Worm (Caenorhabditis elegans) whole organism, midembryonic: ENCODE measurements around the gene gbf-1.
"Not testable (repeated sequence)": the region's sequence is repeated elsewhere in the genome, so short reads cannot be mapped to it uniquely, and the experiment has no call there.

Experiments
- T22C8.4 ChIP-seq: fragments of 200-800 bp; sonication (Bioruptor generic); IDR thresholded peaks from 2 replicates; pipeline ENCODE4 v1.3.6; 2022; ENCODE audit warnings: missing genetic modification characterization, missing compliant biosample characterization
- cog-1 ChIP-seq: sonication (generic microtip); optimal IDR thresholded peaks from 2 replicates; lab custom pipeline; 2016; ENCODE audit warnings: missing genetic modification characterization, missing compliant biosample characterization
- flt-1 ChIP-seq: fragments of 200-800 bp; sonication (Bioruptor generic); IDR thresholded peaks from 2 replicates; pipeline ENCODE4 v1.3.6; 2022; ENCODE audit warnings: missing genetic modification characterization, missing compliant biosample characterization
- klf-2 ChIP-seq: fragments of 200-800 bp; sonication (Bioruptor generic); conservative IDR thresholded peaks from 2 replicates; pipeline ENCODE4 v1.3.6; 2022; ENCODE audit warnings: missing genetic modification reagents, missing genetic modification characterization, missing compliant biosample characterization
- med-1 ChIP-seq: sonication (generic microtip); optimal IDR thresholded peaks from 2 replicates; lab custom pipeline; 2017; ENCODE audit warnings: missing genetic modification characterization, mild to moderate bottlenecking, missing compliant biosample characterization, antibody characterized with exemption, missing genetic modification reagents; ENCODE audit not compliant: insufficient read depth
- ref-1 ChIP-seq: fragments of 200-800 bp; sonication (Bioruptor generic); conservative IDR thresholded peaks from 2 replicates; pipeline ENCODE4 v1.3.6; 2022; ENCODE audit warnings: missing genetic modification reagents, missing genetic modification characterization, missing compliant biosample characterization
- tab-1 ChIP-seq: fragments of 200-800 bp; sonication (Bioruptor generic); IDR thresholded peaks from 2 replicates; pipeline ENCODE4 v1.3.6; 2022; ENCODE audit warnings: missing genetic modification characterization, missing compliant biosample characterization
- ztf-23 ChIP-seq: fragments of 200-800 bp; sonication (Bioruptor generic); IDR thresholded peaks from 2 replicates; pipeline ENCODE4 v1.3.6; 2022; ENCODE audit warnings: missing genetic modification reagents, missing genetic modification characterization, missing compliant biosample characterization
- ztf-29 ChIP-seq: fragments of 200-800 bp; sonication (Bioruptor generic); IDR thresholded peaks from 2 replicates; pipeline ENCODE4 v1.3.6; 2022; ENCODE audit warnings: missing genetic modification reagents, missing genetic modification characterization, missing compliant biosample characterization

gbf-1 gene

DNA sequence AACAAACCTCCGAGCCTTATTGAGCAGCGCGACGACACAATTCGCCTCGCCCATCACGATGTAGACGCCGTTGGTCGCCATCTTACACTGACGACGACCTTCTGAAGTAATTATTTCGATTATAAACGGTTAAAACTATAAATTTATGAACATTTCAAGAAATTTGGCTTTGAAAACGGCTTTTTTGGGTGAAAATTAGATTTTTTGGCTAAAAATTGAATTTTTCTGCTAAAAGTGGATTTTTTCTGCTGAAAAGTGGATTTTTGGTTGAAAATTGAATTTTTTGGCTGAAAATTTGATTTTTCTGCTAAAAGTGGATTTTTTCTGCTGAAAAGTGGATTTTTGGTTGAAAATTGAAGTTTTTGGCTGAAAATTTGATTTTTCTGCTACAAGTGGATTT, at the start of gene gbf-1:
TSS of gene gbf-1 (minus strand) at position 101 of the 400 bp plus-strand sequence.
- TF ChIP-seq tab-1 (GFP tag; lab: Robert Waterston, UW); med-1 (GFP tag; lab: Kevin White, UChicago); ref-1 (GFP tag; lab: Robert Waterston, UW): not testable (repeated sequence)

DNA sequence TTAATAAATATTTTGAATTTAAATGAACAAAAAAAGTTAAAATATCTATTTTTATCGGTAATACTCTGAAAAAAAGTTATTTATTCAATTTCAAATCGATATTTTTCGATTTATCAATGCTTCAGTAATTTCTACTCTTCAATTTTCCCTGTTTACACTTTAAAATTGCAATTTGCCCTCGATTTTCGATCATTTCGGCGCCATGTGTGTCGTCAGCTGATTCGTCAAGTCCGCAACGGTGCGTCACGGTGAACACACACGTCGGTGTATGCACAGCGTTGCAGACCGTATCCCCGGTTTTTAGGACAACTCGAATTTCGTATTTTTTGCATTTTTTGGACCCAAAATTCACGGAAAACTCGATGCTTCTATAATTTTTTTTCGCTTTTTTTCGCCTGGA, 49.8 kb upstream of the gbf-1 start, which contains the start of gene C18D11.3:
TSS of gene C18D11.3 (plus strand) at position 189 of the 400 bp plus-strand sequence.
- TF ChIP-seq tab-1 (GFP tag; lab: Robert Waterston, UW), result no peak
- TF ChIP-seq ztf-29 (GFP tag; lab: Robert Waterston, UW), result no peak
- TF ChIP-seq ztf-23 (GFP tag; lab: Robert Waterston, UW), result peak; percentile 66; the same call in 1 of the 2 replicates
- TF ChIP-seq T22C8.4, result no peak
- TF ChIP-seq flt-1, result 0 out of 2 replicates have a peak, but pooled peaks have one; percentile 35
- no peak for TF ChIP-seq klf-2
- TF ChIP-seq med-1 (GFP tag; lab: Kevin White, UChicago), result no peak
- no peak for TF ChIP-seq ref-1 (GFP tag; lab: Robert Waterston, UW)
- TF ChIP-seq cog-1 (tag; lab: Kevin White, UChicago), result no peak

DNA sequence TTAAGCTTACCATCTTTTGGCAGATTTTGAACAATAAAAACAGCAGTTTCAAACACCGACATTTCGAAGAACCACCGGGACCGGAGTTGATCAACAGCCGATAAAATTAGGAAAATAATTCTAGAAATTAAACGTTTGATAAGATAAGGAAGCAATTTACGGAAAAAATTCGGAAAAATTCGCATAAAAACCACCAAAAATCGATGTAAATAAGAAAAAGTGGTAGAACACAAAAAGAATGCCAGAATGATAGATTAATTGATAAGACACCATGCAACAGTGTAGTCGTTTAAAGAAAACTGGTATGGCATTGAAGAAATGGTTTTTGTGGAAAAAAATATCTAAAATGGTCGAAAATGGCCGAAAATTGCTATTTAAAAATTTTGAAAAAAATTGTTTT, 48.9 kb upstream of the gbf-1 start, which contains the start of gene maa-1:
TSS of gene maa-1 (minus strand) at position 120 of the 400 bp plus-strand sequence.
- TF ChIP-seq T22C8.4 (no peak), flt-1 (no peak), ztf-23 (GFP tag; lab: Robert Waterston, UW) (no peak), klf-2 (no peak), cog-1 (tag; lab: Kevin White, UChicago) (no peak), tab-1 (GFP tag; lab: Robert Waterston, UW) (no peak), ztf-29 (GFP tag; lab: Robert Waterston, UW) (no peak), med-1 (GFP tag; lab: Kevin White, UChicago) (no peak), ref-1 (GFP tag; lab: Robert Waterston, UW) (no peak)

DNA sequence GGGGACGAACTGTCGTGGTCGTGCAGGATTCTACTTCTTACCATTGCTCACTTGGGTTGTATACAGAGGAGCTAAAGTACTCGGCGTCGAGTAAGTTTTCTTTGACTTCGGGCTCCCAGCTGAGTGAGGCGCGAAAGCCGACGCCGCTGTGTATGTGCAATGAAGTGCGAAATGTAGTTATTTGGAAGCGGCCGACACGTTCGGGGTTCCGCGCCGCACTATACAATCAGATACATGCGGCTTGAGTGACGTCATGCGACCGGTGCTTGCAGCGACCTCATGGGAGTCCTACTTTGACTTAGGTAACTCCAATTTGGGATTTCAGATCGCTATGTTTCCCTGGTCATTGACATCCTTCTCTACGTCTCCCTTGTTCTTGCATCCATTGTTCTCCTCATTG, 44.4 kb upstream of the gbf-1 start:
- TF ChIP-seq klf-2 (no peak), ztf-29 (GFP tag; lab: Robert Waterston, UW) (no peak)

DNA sequence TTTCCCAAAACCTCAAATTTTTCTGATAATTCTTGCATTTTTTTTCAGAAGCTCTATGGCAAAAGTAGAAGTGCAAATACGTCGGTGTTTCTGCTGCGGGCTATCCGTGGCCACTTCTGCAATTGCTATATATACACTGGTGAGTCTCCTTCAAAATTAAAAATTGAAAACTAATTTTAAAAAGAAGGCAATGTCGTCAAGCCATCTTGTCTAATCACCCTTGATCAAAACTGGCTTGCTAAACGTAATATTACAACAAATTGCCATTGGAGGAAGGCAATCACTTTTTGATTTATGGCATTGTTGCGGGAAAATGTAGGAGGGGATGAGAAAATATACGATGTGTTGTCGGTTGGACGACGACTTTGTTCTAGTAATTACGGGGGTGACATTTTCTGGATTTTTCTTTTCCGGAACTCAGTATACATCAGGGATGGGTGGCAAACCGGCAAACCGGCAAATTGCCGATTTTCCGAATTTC, 43.1 kb upstream of the gbf-1 start, which contains the start of gene C18D11.1:
TSS of gene C18D11.1 (plus strand) at position 51 of the 481 bp plus-strand sequence.
- no peak for TF ChIP-seq tab-1 (GFP tag; lab: Robert Waterston, UW)
- no peak for TF ChIP-seq med-1 (GFP tag; lab: Kevin White, UChicago)
- TF ChIP-seq T22C8.4, result no peak
- no peak for TF ChIP-seq flt-1
- no peak for TF ChIP-seq ref-1 (GFP tag; lab: Robert Waterston, UW)
- no peak for TF ChIP-seq klf-2
- no peak for TF ChIP-seq ztf-23 (GFP tag; lab: Robert Waterston, UW)
- no peak for TF ChIP-seq ztf-29 (GFP tag; lab: Robert Waterston, UW)
- TF ChIP-seq cog-1 (tag; lab: Kevin White, UChicago), result no peak

DNA sequence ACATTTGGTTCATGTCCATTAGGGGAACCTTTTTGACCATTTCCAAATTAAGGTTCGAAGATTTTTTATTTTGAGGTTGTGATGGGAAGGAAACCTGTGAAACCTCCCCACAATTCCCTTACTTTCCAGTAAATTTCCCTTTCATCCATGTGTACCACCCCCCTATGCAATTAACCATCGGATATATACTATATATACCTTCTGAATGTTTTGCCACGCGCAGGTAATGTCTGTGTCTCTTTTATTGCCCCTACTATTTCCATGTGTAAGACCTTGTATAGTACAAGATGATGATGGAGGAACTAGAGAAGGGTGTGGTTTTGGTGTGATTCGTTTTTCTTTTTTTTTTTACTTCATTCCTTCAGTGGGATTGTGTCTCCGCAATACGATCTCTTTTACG, 41.2 kb upstream of the gbf-1 start:
- TF ChIP-seq ref-1 (GFP tag; lab: Robert Waterston, UW), result no peak

DNA sequence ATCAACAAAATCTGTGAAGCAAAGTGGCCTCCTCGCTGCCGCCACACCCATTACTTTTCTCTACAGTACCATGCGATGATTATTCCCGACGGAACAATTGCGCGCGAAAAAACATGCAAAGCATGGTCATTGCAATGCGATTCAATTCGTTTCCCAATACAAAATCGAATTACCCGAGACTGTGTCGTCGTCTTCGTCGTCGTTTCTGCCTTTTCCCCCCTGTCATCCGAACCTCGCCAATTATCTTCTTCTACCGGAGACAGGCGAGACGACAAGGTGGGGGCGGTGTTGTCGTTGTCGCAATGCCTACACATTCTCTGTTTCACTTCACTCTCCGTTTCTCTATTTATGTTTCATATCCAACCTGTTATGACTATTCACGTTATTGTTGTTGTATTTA, 38.4 kb upstream of the gbf-1 start:
- no peak for TF ChIP-seq med-1 (GFP tag; lab: Kevin White, UChicago)
- no peak for TF ChIP-seq flt-1
- no peak for TF ChIP-seq cog-1 (tag; lab: Kevin White, UChicago)

DNA sequence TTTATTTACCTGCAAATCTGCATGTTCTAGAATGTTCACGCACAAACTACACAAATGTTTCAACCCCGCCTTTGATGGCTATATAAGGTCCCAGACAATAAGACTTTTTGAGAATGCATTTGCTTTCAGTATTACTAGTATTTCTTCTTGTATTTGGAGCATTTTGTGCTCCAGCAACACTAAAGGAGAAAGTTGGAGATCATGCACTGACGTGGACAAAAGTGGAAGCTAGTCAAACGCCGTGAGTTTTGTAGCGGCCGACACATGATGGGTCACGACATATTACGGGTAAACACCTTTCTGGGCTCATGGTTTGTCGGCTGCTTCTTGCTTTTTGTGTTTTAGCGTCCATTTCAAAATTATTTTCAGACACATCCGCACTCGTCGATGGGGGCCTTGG, 37.0 kb upstream of the gbf-1 start, which contains the start of gene C18D11.6:
TSS of gene C18D11.6 (plus strand) at position 110 of the 400 bp plus-strand sequence.
- TF ChIP-seq cog-1 (tag; lab: Kevin White, UChicago), result no peak
- TF ChIP-seq med-1 (GFP tag; lab: Kevin White, UChicago), result no peak
- TF ChIP-seq tab-1 (GFP tag; lab: Robert Waterston, UW), result no peak

DNA sequence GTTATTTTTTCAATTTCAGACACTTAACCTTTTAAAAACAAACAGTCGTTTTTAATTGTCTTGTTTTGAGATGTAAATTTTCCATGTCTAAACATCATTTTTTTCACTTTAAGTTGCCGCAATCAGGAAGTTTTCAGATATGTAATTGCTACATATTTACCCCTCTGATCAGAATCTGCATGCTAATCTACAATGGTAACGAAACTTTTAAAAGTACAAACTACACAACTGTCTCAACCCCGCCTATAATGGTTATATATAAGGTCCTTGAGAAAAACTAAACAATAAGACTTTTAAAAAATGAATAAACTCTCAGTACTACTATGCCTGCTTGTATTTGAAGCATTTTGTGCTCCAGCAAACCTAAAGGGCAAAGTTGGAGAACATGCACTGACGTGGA, 35.3 kb upstream of the gbf-1 start, which contains the start of gene C18D11.9:
TSS of gene C18D11.9 (plus strand) at position 301 of the 400 bp plus-strand sequence.
- TF ChIP-seq klf-2 (no peak), ztf-23 (GFP tag; lab: Robert Waterston, UW) (no peak), flt-1 (no peak), ref-1 (GFP tag; lab: Robert Waterston, UW) (no peak), ztf-29 (GFP tag; lab: Robert Waterston, UW) (no peak), T22C8.4 (no peak), med-1 (GFP tag; lab: Kevin White, UChicago) (no peak), cog-1 (tag; lab: Kevin White, UChicago) (no peak)

DNA sequence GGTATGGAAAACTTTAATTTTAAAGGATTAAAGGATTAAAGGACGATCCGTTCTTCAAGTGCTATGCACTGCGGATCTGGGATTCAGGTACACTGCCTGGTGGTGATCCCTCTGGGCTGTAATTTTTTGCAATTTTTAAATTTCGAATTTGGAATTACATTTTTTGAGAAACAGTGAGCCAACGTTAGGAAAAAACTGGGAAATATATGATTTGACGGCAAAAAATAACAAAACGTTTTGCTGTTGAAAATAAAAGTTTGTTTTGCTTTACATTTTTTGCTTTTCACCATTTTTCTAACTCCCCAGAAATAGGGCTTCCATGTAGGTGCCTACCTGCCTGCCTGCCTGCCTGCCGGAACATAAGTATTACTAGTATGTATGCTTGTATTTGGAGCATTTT, 33.9 kb upstream of the gbf-1 start, which contains the start of gene C18D11.10:
TSS of gene C18D11.10 (plus strand) at position 301 of the 400 bp plus-strand sequence.
- TF ChIP-seq tab-1 (GFP tag; lab: Robert Waterston, UW) (no peak), cog-1 (tag; lab: Kevin White, UChicago) (no peak), ztf-23 (GFP tag; lab: Robert Waterston, UW) (no peak), ztf-29 (GFP tag; lab: Robert Waterston, UW) (no peak), flt-1 (no peak), ref-1 (GFP tag; lab: Robert Waterston, UW) (no peak), med-1 (GFP tag; lab: Kevin White, UChicago) (no peak), T22C8.4 (no peak), klf-2 (no peak)
